Worm (Caenorhabditis elegans) whole organism, late embryonic: ENCODE results near the gene Y26G10.5.

Experiments
- K02D7.2 ChIP-seq: sonication (generic microtip); optimal IDR thresholded peaks from 2 replicates; lab custom pipeline; 2017; ENCODE audit warnings: mild to moderate bottlenecking, missing genetic modification characterization, missing compliant biosample characterization
- ahr-1 ChIP-seq: sonication (generic microtip); optimal IDR thresholded peaks from 2 replicates; lab custom pipeline; 2016; ENCODE audit warnings: missing genetic modification characterization, missing compliant biosample characterization
- ama-1 ChIP-seq: fragments of 150-350 bp; optimal IDR thresholded peaks from 2 replicates; lab custom pipeline; 2014
- ceh-14 ChIP-seq: sonication (generic microtip); optimal IDR thresholded peaks from 2 replicates; lab custom pipeline; 2016; ENCODE audit warnings: missing genotype, missing genetic modification characterization, missing compliant biosample characterization
- ceh-18 ChIP-seq: sonication (generic microtip); optimal IDR thresholded peaks from 2 replicates; lab custom pipeline; 2016; ENCODE audit warnings: missing genetic modification characterization, missing compliant biosample characterization
- ceh-30 ChIP-seq: fragments of 150-350 bp; optimal IDR thresholded peaks from 2 replicates; lab custom pipeline; 2014; ENCODE audit warnings: missing biosample characterization, missing genetic modification characterization
- ceh-45 ChIP-seq: fragments of 200-800 bp; sonication (Bioruptor generic); IDR thresholded peaks from 2 replicates; pipeline ENCODE4 v1.3.6; 2022; ENCODE audit warnings: missing genetic modification reagents, missing genetic modification characterization, missing compliant biosample characterization
- ceh-48 ChIP-seq: sonication (generic microtip); optimal IDR thresholded peaks from 2 replicates; lab custom pipeline; 2016; ENCODE audit warnings: missing genetic modification characterization, inconsistent platforms, missing compliant biosample characterization
- ceh-9 ChIP-seq: sonication (generic microtip); optimal IDR thresholded peaks from 2 replicates; lab custom pipeline; 2016; ENCODE audit warnings: mild to moderate bottlenecking, missing genetic modification characterization, inconsistent platforms, missing compliant biosample characterization
- che-1 ChIP-seq: sonication (generic microtip); optimal IDR thresholded peaks from 2 replicates; lab custom pipeline; 2016; ENCODE audit warnings: mild to moderate bottlenecking, missing genetic modification characterization, missing compliant biosample characterization
- dmd-4 ChIP-seq: sonication (generic microtip); optimal IDR thresholded peaks from 2 replicates; lab custom pipeline; 2016; ENCODE audit warnings: borderline replicate concordance, missing genetic modification characterization, missing compliant biosample characterization
- dve-1 ChIP-seq: sonication (generic microtip); optimal IDR thresholded peaks from 2 replicates; lab custom pipeline; 2017; ENCODE audit warnings: antibody characterized with exemption, mild to moderate bottlenecking, missing genetic modification characterization, missing compliant biosample characterization
- elt-2 ChIP-seq: sonication (generic microtip); optimal IDR thresholded peaks from 2 replicates; lab custom pipeline; 2016; ENCODE audit warnings: missing genetic modification reagents, missing genetic modification characterization, missing compliant biosample characterization
- eyg-1 ChIP-seq: sonication (generic microtip); optimal IDR thresholded peaks from 2 replicates; lab custom pipeline; 2016; ENCODE audit warnings: missing genotype, missing genetic modification characterization, missing compliant biosample characterization
- fkh-10 ChIP-seq: fragments of 150-350 bp; optimal IDR thresholded peaks from 2 replicates; lab custom pipeline; 2014; ENCODE audit warnings: missing biosample characterization, missing genetic modification reagents, missing genetic modification characterization
- gmeb-2 ChIP-seq: sonication (generic microtip); optimal IDR thresholded peaks from 2 replicates; lab custom pipeline; 2016; ENCODE audit warnings: missing genetic modification characterization, inconsistent platforms, missing compliant biosample characterization
- hlh-13 ChIP-seq: fragments of 200-800 bp; sonication (Bioruptor generic); optimal IDR thresholded peaks from 2 replicates; lab custom pipeline; 2018; ENCODE audit warnings: mild to moderate bottlenecking, missing genetic modification characterization, missing compliant biosample characterization
- hlh-15 ChIP-seq: sonication (generic microtip); optimal IDR thresholded peaks from 2 replicates; lab custom pipeline; 2016; ENCODE audit warnings: missing genetic modification characterization, missing compliant biosample characterization
- hlh-8 ChIP-seq: sonication (generic microtip); optimal IDR thresholded peaks from 2 replicates; lab custom pipeline; 2016; ENCODE audit warnings: missing genotype, missing genetic modification characterization, missing compliant biosample characterization
- lin-11 ChIP-seq: fragments of 200-800 bp; sonication (Bioruptor generic); optimal IDR thresholded peaks from 2 replicates; lab custom pipeline; 2018; ENCODE audit warnings: mild to moderate bottlenecking, missing genetic modification characterization, missing compliant biosample characterization
- madf-2 ChIP-seq: sonication (generic microtip); optimal IDR thresholded peaks from 2 replicates; lab custom pipeline; 2017; ENCODE audit warnings: missing genetic modification characterization, missing compliant biosample characterization
- nfya-1 ChIP-seq: sonication (generic microtip); optimal IDR thresholded peaks from 2 replicates; lab custom pipeline; 2017; ENCODE audit warnings: missing genetic modification characterization, mild to moderate bottlenecking, missing compliant biosample characterization, antibody characterized with exemption, moderate library complexity
- nhr-11 ChIP-seq: fragments of 150-350 bp; optimal IDR thresholded peaks from 2 replicates; lab custom pipeline; 2014; ENCODE audit warnings: missing biosample characterization, missing genetic modification characterization
- nhr-232 ChIP-seq: sonication (generic microtip); optimal IDR thresholded peaks from 2 replicates; lab custom pipeline; 2016; ENCODE audit warnings: missing genetic modification characterization, missing compliant biosample characterization
- pag-3 ChIP-seq: sonication (generic microtip); optimal IDR thresholded peaks from 2 replicates; lab custom pipeline; 2016; ENCODE audit warnings: missing compliant biosample characterization, missing genetic modification characterization, borderline replicate concordance
- pha-2 ChIP-seq: sonication (generic microtip); optimal IDR thresholded peaks from 2 replicates; lab custom pipeline; 2017; ENCODE audit warnings: mild to moderate bottlenecking, missing genetic modification characterization, missing compliant biosample characterization
- pha-4 ChIP-seq: fragments of 150-350 bp; optimal IDR thresholded peaks from 2 replicates; lab custom pipeline; 2018; ENCODE audit warnings: missing biosample characterization, missing genetic modification reagents, missing genetic modification characterization
- pqm-1 ChIP-seq: sonication (generic microtip); optimal IDR thresholded peaks from 2 replicates; lab custom pipeline; 2016; ENCODE audit warnings: missing genetic modification characterization, missing compliant biosample characterization
- pros-1 ChIP-seq: fragments of 150-350 bp; optimal IDR thresholded peaks from 2 replicates; lab custom pipeline; 2014; ENCODE audit warnings: missing biosample characterization, missing genetic modification reagents, missing genetic modification characterization
- rnt-1 ChIP-seq: sonication (generic microtip); optimal IDR thresholded peaks from 2 replicates; lab custom pipeline; 2016; ENCODE audit warnings: missing genetic modification characterization, missing compliant biosample characterization
- sdc-2 ChIP-seq: sonication (generic microtip); optimal IDR thresholded peaks from 2 replicates; lab custom pipeline; 2016; ENCODE audit warnings: missing genotype, missing genetic modification characterization, missing compliant biosample characterization
- syd-9 ChIP-seq: sonication (generic microtip); optimal IDR thresholded peaks from 2 replicates; lab custom pipeline; 2016; ENCODE audit warnings: mild to moderate bottlenecking, missing genetic modification characterization, moderate library complexity, missing compliant biosample characterization
- tbx-2 ChIP-seq: sonication (generic microtip); optimal IDR thresholded peaks from 2 replicates; lab custom pipeline; 2016; ENCODE audit warnings: missing genetic modification characterization, missing compliant biosample characterization
- tbx-7 ChIP-seq: sonication (generic microtip); optimal IDR thresholded peaks from 2 replicates; lab custom pipeline; 2016; ENCODE audit warnings: missing genotype, missing genetic modification characterization, missing compliant biosample characterization
- unc-3 ChIP-seq, 2 experiments: fragments of 200-800 bp in 1 of 2; sonication (Bioruptor generic) in 1 of 2; sonication (generic microtip) in 1 of 2; conservative IDR thresholded peaks in 1 of 2; optimal IDR thresholded peaks in 1 of 2; 2 replicates each; pipeline versions ENCODE4 v1.3.6 to Lab custom; 2016 to 2022; ENCODE audit warnings: missing compliant biosample characterization in 2 of 2, missing genetic modification characterization in 2 of 2, missing genetic modification reagents in 1 of 2
- unc-42 ChIP-seq: sonication (generic microtip); optimal IDR thresholded peaks from 2 replicates; lab custom pipeline; 2016; ENCODE audit warnings: missing genotype, missing genetic modification characterization, missing compliant biosample characterization
- zip-5 ChIP-seq: sonication (generic microtip); optimal IDR thresholded peaks from 2 replicates; lab custom pipeline; 2016; ENCODE audit warnings: missing genetic modification characterization, missing compliant biosample characterization

The Y26G10.5 gene

ce11 chrV:17700728-17701262 lies at the start of gene Y26G10.5, which contains the start of gene srh-32:
Gene Y26G10.5 (minus strand): TSS chrV:17700828.
Gene srh-32 (plus strand): TSS chrV:17701212.
- TF ChIP-seq ceh-18 (no peak), pha-4 (no peak), ahr-1 (no peak), pqm-1 (no peak), madf-2 (tag; lab: Kevin White, UChicago) (no peak), lin-11 (tag; lab: Kevin White, UChicago) (no peak), ceh-9 (tag; lab: Kevin White, UChicago) (no peak), dve-1 (tag; lab: Kevin White, UChicago) (no peak), syd-9 (tag; lab: Kevin White, UChicago) (no peak), hlh-13 (GFP tag; lab: Kevin White, UChicago) (no peak), dmd-4 (tag; lab: Kevin White, UChicago) (no peak), pros-1 (tag; lab: Kevin White, UChicago) (no peak), fkh-10 (GFP tag; lab: Kevin White, UChicago) (no peak), che-1 (tag; lab: Kevin White, UChicago) (no peak), ceh-14 (tag; lab: Kevin White, UChicago) (no peak)
- TF ChIP-seq, all 69 proteins: peak for 0

- no peak for TF ChIP-seq sdc-2 (tag; lab: Kevin White, UChicago)
- TF ChIP-seq rnt-1 (tag; lab: Kevin White, UChicago) = no peak
- no peak for TF ChIP-seq unc-3 (GFP tag; conservative IDR thresholded peaks at IDR 0.05; lab: Robert Waterston, UW)
- no peak for TF ChIP-seq unc-3 (tag; optimal IDR thresholded peaks at IDR 0.05; lab: Kevin White, UChicago)
- peak; percentile 98 for TF ChIP-seq unc-42
- TF ChIP-seq K02D7.2 (tag; lab: Kevin White, UChicago) = no peak
- TF ChIP-seq dve-1 (tag; lab: Kevin White, UChicago) = no peak
- TF ChIP-seq hlh-8 (tag; lab: Kevin White, UChicago) = no peak
- no peak for TF ChIP-seq tbx-2 (tag; lab: Kevin White, UChicago)
- peak; percentile 1 for TF ChIP-seq pag-3 (tag; lab: Kevin White, UChicago)
- TF ChIP-seq madf-2 (tag; lab: Kevin White, UChicago) = no peak
- TF ChIP-seq hlh-15 (tag; lab: Kevin White, UChicago) = no peak
- TF ChIP-seq gmeb-2 (tag; lab: Kevin White, UChicago) = no peak
- TF ChIP-seq tbx-7 = no peak
- TF ChIP-seq ceh-14 (tag; lab: Kevin White, UChicago) = no peak
Observed at ce11 chrV:17749181-17749580, 48.6 kb upstream of the Y26G10.5 start, which contains the start of gene R12G8.1. Gene R12G8.1 (minus strand): TSS chrV:17749243.

DNA sequence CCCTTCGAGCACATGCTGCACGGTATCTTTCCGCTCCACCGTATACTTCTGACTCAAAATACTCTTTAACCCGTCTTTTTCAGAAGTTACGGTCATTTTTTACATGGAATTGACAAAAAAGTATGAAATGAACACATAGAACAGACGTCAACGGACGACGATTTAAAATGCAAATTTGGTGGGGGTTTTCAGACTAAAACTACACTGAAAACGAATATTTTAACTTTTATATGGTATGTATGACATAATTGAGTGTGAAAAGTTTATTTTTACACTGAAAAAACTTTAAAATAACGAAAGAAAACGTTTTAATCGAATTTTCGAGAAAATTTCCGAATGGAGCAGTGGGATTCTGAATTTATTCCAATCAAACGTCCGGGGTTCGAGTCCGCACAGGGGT lies 46.3 kb upstream of the Y26G10.5 start, which contains the start of gene twk-36:
twk-36 (minus strand) TSS at position 101 of the 400 bp plus-strand sequence.
- TF ChIP-seq ceh-48 (tag; lab: Kevin White, UChicago) = no peak
- no peak for TF ChIP-seq unc-3 (GFP tag; conservative IDR thresholded peaks at IDR 0.05; lab: Robert Waterston, UW)
- TF ChIP-seq unc-3 (tag; optimal IDR thresholded peaks at IDR 0.05; lab: Kevin White, UChicago) = no peak
- TF ChIP-seq zip-5 (tag; lab: Kevin White, UChicago) = no peak
- no peak for TF ChIP-seq ama-1 (lab: Kevin White, UChicago)
- no peak for TF ChIP-seq nhr-11 (tag; lab: Kevin White, UChicago)
- TF ChIP-seq ceh-45 = no peak
- TF ChIP-seq pha-2 (tag; lab: Kevin White, UChicago) = no peak
- TF ChIP-seq nhr-232 (tag; lab: Kevin White, UChicago) = no peak
- TF ChIP-seq fkh-10 (GFP tag; lab: Kevin White, UChicago) = no peak
- no peak for TF ChIP-seq eyg-1 (tag; lab: Kevin White, UChicago)
- no peak for TF ChIP-seq elt-2 (tag; lab: Kevin White, UChicago)
- no peak for TF ChIP-seq ahr-1
- TF ChIP-seq tbx-7 = no peak
- TF ChIP-seq ceh-30 (tag; lab: Kevin White, UChicago) = no peak
- no peak for TF ChIP-seq nfya-1 (tag; lab: Kevin White, UChicago)
